Worm (Caenorhabditis elegans) whole organism, L3 larva: ENCODE data around the gene ZK430.5.
A peak's percentile ranks its signal among the peaks of the same experiment; 100 is the strongest.

Experiments
- R02D3.7 ChIP-seq: fragments of 150-350 bp; optimal IDR thresholded peaks from 2 replicates; lab custom pipeline; 2014; ENCODE audit warnings: missing biosample characterization, missing genetic modification characterization
- ZK546.5 ChIP-seq: sonication (generic microtip); optimal IDR thresholded peaks from 2 replicates; lab custom pipeline; 2017; ENCODE audit warnings: missing biosample characterization, missing genetic modification characterization
- aly-2 ChIP-seq: fragments of 150-350 bp; optimal IDR thresholded peaks from 2 replicates; lab custom pipeline; 2014; ENCODE audit warnings: missing biosample characterization, missing genetic modification characterization
- ama-1 ChIP-seq: fragments of 150-350 bp; optimal IDR thresholded peaks from 2 replicates; lab custom pipeline; 2018
- ceh-16 ChIP-seq: sonication (generic microtip); optimal IDR thresholded peaks from 2 replicates; lab custom pipeline; 2017; ENCODE audit warnings: missing biosample characterization, missing genetic modification characterization
- ceh-28 ChIP-seq: fragments of 150-350 bp; optimal IDR thresholded peaks from 2 replicates; lab custom pipeline; 2014; ENCODE audit warnings: missing biosample characterization, missing genetic modification reagents, missing genetic modification characterization
- ceh-82 ChIP-seq: fragments of 150-350 bp; optimal IDR thresholded peaks from 2 replicates; lab custom pipeline; 2014; ENCODE audit warnings: missing biosample characterization, missing genetic modification characterization
- daf-12 ChIP-seq: fragments of 150-350 bp; optimal IDR thresholded peaks from 2 replicates; lab custom pipeline; 2014; ENCODE audit warnings: missing biosample characterization, missing genetic modification reagents, missing genetic modification characterization
- egl-5 ChIP-seq: fragments of 150-350 bp; optimal IDR thresholded peaks from 2 replicates; lab custom pipeline; 2017; ENCODE audit warnings: missing biosample characterization, missing genetic modification reagents, missing genetic modification characterization, inconsistent platforms
- elt-1 ChIP-seq: fragments of 150-350 bp; optimal IDR thresholded peaks from 2 replicates; lab custom pipeline; 2014; ENCODE audit warnings: missing biosample characterization, missing genetic modification characterization
- elt-3 ChIP-seq, 3 experiments: fragments of 150-350 bp in 1 of 3; sonication (generic microtip) in 2 of 3; optimal IDR thresholded peaks; 2 replicates in 2 of 3; 4 replicates in 1 of 3; lab custom pipeline; 2014 to 2017; ENCODE audit warnings: missing biosample characterization in 3 of 3, missing genetic modification characterization in 3 of 3
- eor-1 ChIP-seq, 2 experiments: fragments of 150-350 bp; optimal IDR thresholded peaks; 2 replicates each; lab custom pipeline; 2014 to 2018; ENCODE audit warnings: missing biosample characterization in 2 of 2, missing genetic modification characterization in 2 of 2
- fkh-10 ChIP-seq: sonication (generic microtip); optimal IDR thresholded peaks from 2 replicates; lab custom pipeline; 2017; ENCODE audit warnings: missing biosample characterization, missing genetic modification reagents, missing genetic modification characterization
- fkh-2 ChIP-seq: fragments of 150-350 bp; optimal IDR thresholded peaks from 2 replicates; lab custom pipeline; 2014; ENCODE audit warnings: missing biosample characterization, missing genetic modification reagents, missing genetic modification characterization
- hmg-11 ChIP-seq: sonication (generic microtip); optimal IDR thresholded peaks from 2 replicates; lab custom pipeline; 2016; ENCODE audit warnings: missing genetic modification characterization, missing compliant biosample characterization
- jun-1 ChIP-seq: fragments of 150-350 bp; optimal IDR thresholded peaks from 2 replicates; lab custom pipeline; 2014; ENCODE audit warnings: missing biosample characterization, missing genetic modification reagents, missing genetic modification characterization
- lin-15B ChIP-seq: fragments of 150-350 bp; optimal IDR thresholded peaks from 2 replicates; lab custom pipeline; 2014; ENCODE audit warnings: missing biosample characterization, missing genetic modification characterization
- lin-39 ChIP-seq: fragments of 150-350 bp; optimal IDR thresholded peaks from 2 replicates; lab custom pipeline; 2018; ENCODE audit warnings: missing biosample characterization, missing genetic modification reagents, missing genetic modification characterization
- lsy-12 ChIP-seq: sonication (generic microtip); optimal IDR thresholded peaks from 2 replicates; lab custom pipeline; 2016; ENCODE audit warnings: mild to moderate bottlenecking, missing genetic modification characterization, missing compliant biosample characterization
- mml-1 ChIP-seq: fragments of 150-350 bp; sonication (generic microtip); optimal IDR thresholded peaks from 3 replicates; lab custom pipeline; 2014; ENCODE audit warnings: missing biosample characterization, missing genetic modification characterization
- nhr-11 ChIP-seq: fragments of 150-350 bp; optimal IDR thresholded peaks from 2 replicates; lab custom pipeline; 2014; ENCODE audit warnings: missing biosample characterization, missing genetic modification characterization
- nhr-12 ChIP-seq: fragments of 150-350 bp; optimal IDR thresholded peaks from 2 replicates; lab custom pipeline; 2014; ENCODE audit warnings: missing biosample characterization, missing genetic modification characterization
- nhr-23 ChIP-seq: fragments of 150-350 bp; optimal IDR thresholded peaks from 2 replicates; lab custom pipeline; 2014; ENCODE audit warnings: missing biosample characterization, missing genetic modification reagents, missing genetic modification characterization
- nhr-237 ChIP-seq: fragments of 150-350 bp; optimal IDR thresholded peaks from 2 replicates; lab custom pipeline; 2014; ENCODE audit warnings: missing biosample characterization, missing genetic modification characterization
- nhr-25 ChIP-seq: sonication (generic microtip); optimal IDR thresholded peaks from 2 replicates; lab custom pipeline; 2017; ENCODE audit warnings: missing biosample characterization, missing genetic modification characterization
- nhr-28 ChIP-seq: fragments of 150-350 bp; optimal IDR thresholded peaks from 2 replicates; lab custom pipeline; 2014; ENCODE audit warnings: missing biosample characterization, missing genetic modification characterization
- nhr-43 ChIP-seq: sonication (generic microtip); optimal IDR thresholded peaks from 2 replicates; lab custom pipeline; 2016; ENCODE audit warnings: mild to moderate bottlenecking, missing genetic modification characterization, missing compliant biosample characterization; ENCODE audit not compliant: poor library complexity, severe bottlenecking
- nhr-67 ChIP-seq: fragments of 150-350 bp; optimal IDR thresholded peaks from 2 replicates; lab custom pipeline; 2014; ENCODE audit warnings: missing biosample characterization, missing genetic modification characterization
- nhr-76 ChIP-seq: fragments of 150-350 bp; sonication (generic microtip); optimal IDR thresholded peaks from 5 replicates; lab custom pipeline; 2014; ENCODE audit warnings: missing biosample characterization, missing genetic modification characterization
- nhr-77 ChIP-seq: fragments of 150-350 bp; optimal IDR thresholded peaks from 2 replicates; lab custom pipeline; 2014; ENCODE audit warnings: missing biosample characterization, missing genetic modification characterization
- pha-4 ChIP-seq: fragments of 150-350 bp; optimal IDR thresholded peaks from 2 replicates; lab custom pipeline; 2014; ENCODE audit warnings: missing biosample characterization, missing genetic modification reagents, missing genetic modification characterization
- pqm-1 ChIP-seq: fragments of 150-350 bp; optimal IDR thresholded peaks from 2 replicates; lab custom pipeline; 2017; ENCODE audit warnings: missing biosample characterization, missing genetic modification characterization, inconsistent platforms
- skn-1 ChIP-seq: fragments of 150-350 bp; optimal IDR thresholded peaks from 2 replicates; lab custom pipeline; 2014; ENCODE audit warnings: missing biosample characterization, missing genetic modification characterization
- snpc-4 ChIP-seq: fragments of 150-350 bp; optimal IDR thresholded peaks from 2 replicates; lab custom pipeline; 2014; ENCODE audit warnings: missing biosample characterization, missing genetic modification characterization
- tbx-2 ChIP-seq: sonication (generic microtip); optimal IDR thresholded peaks from 2 replicates; lab custom pipeline; 2016; ENCODE audit warnings: mild to moderate bottlenecking, missing genetic modification characterization, missing compliant biosample characterization
- unc-62 ChIP-seq: fragments of 150-350 bp; sonication (generic microtip); optimal IDR thresholded peaks from 4 replicates; lab custom pipeline; 2014; ENCODE audit warnings: missing biosample characterization, missing genetic modification reagents, missing genetic modification characterization
- zag-1 ChIP-seq: fragments of 150-350 bp; optimal IDR thresholded peaks from 2 replicates; lab custom pipeline; 2014; ENCODE audit warnings: missing biosample characterization, missing genetic modification characterization
- ztf-11 ChIP-seq: fragments of 150-350 bp; optimal IDR thresholded peaks from 2 replicates; lab custom pipeline; 2014; ENCODE audit warnings: missing biosample characterization, missing genetic modification characterization
- ztf-4 ChIP-seq: fragments of 150-350 bp; optimal IDR thresholded peaks from 2 replicates; lab custom pipeline; 2014; ENCODE audit warnings: missing biosample characterization, missing genetic modification characterization

The ZK430.5 gene

ce11 chrII:4405358-4405757, at the start of gene ZK430.5:
TSS of gene ZK430.5 (plus strand) at chrII:4405658.
- TF ChIP-seq elt-1 (tag; lab: Kevin White, UChicago), result no peak
- no peak for TF ChIP-seq ZK546.5 (tag; lab: Kevin White, UChicago)
- no peak for TF ChIP-seq nhr-43 (tag; lab: Kevin White, UChicago)
- TF ChIP-seq ama-1 (lab: Kevin White, UChicago), result no peak
- TF ChIP-seq ztf-4, result no peak
- TF ChIP-seq snpc-4 (tag; lab: Kevin White, UChicago), result no peak
- no peak for TF ChIP-seq lsy-12 (tag; lab: Kevin White, UChicago)
- TF ChIP-seq nhr-28, result no peak
- no peak for TF ChIP-seq ceh-82 (tag; lab: Kevin White, UChicago)
- TF ChIP-seq aly-2 (tag; lab: Kevin White, UChicago), result no peak
- TF ChIP-seq mml-1, result no peak
- TF ChIP-seq nhr-67 (tag; lab: Kevin White, UChicago), result no peak

ce11 chrII:4358765-4359164, 46.7 kb upstream of the ZK430.5 start, which contains the start of gene lat-2:
TSS of gene lat-2 (plus strand) at chrII:4359065.
- TF ChIP-seq fkh-2 (tag; lab: Kevin White, UChicago) (no peak), ztf-11 (tag; lab: Kevin White, UChicago) (no peak), nhr-11 (tag; lab: Kevin White, UChicago) (no peak), tbx-2 (tag; lab: Kevin White, UChicago) (no peak), lin-15B (tag; lab: Kevin White, UChicago) (no peak), lin-39 (tag; lab: Kevin White, UChicago) (no peak), nhr-237 (tag; lab: Kevin White, UChicago) (no peak), ZK546.5 (tag; lab: Kevin White, UChicago) (no peak), ceh-16 (tag; lab: Kevin White, UChicago) (no peak), lsy-12 (tag; lab: Kevin White, UChicago) (no peak), nhr-25 (no peak), aly-2 (tag; lab: Kevin White, UChicago) (no peak), nhr-76 (tag; lab: Kevin White, UChicago) (no peak), nhr-28 (no peak)

- TF ChIP-seq pha-4, result no peak
- TF ChIP-seq nhr-237 (tag; lab: Kevin White, UChicago), result no peak
- TF ChIP-seq lin-15B (tag; lab: Kevin White, UChicago), result no peak
- TF ChIP-seq zag-1 (tag; lab: Kevin White, UChicago), result no peak
- no peak for TF ChIP-seq daf-12
- TF ChIP-seq nhr-12 (tag; lab: Kevin White, UChicago), result no peak
- no peak for TF ChIP-seq nhr-43 (tag; lab: Kevin White, UChicago)
- no peak for TF ChIP-seq hmg-11 (tag; lab: Kevin White, UChicago)
- no peak for TF ChIP-seq nhr-28
- TF ChIP-seq snpc-4 (tag; lab: Kevin White, UChicago), result no peak
- no peak for TF ChIP-seq nhr-77 (tag; lab: Kevin White, UChicago)
- no peak for TF ChIP-seq skn-1 (tag; lab: Kevin White, UChicago)
- TF ChIP-seq egl-5, result no peak
- TF ChIP-seq eor-1 (tag; optimal IDR thresholded peaks at IDR 0.05; lab: Kevin White, UChicago), result no peak
- no peak for TF ChIP-seq pqm-1
- no peak for TF ChIP-seq nhr-23 (tag; lab: Kevin White, UChicago)
- no peak for TF ChIP-seq mml-1
- no peak for TF ChIP-seq ceh-16 (tag; lab: Kevin White, UChicago)
These were observed 46.2 kb upstream of the ZK430.5 start for ce11 chrII:4359219-4359618.

- TF ChIP-seq pha-4 (peak; percentile 41), elt-1 (tag; lab: Kevin White, UChicago) (no peak), jun-1 (tag; lab: Kevin White, UChicago) (no peak), nhr-25 (peak; percentile 54), pqm-1 (no peak), nhr-76 (tag; lab: Kevin White, UChicago) (no peak), ztf-11 (tag; lab: Kevin White, UChicago) (no peak), ama-1 (lab: Kevin White, UChicago) (no peak), nhr-77 (tag; lab: Kevin White, UChicago) (no peak), eor-1 (tag; optimal IDR thresholded peaks at IDR 0.05; lab: Kevin White, UChicago) (no peak)
These were observed 43.4 kb upstream of the ZK430.5 start for ce11 chrII:4362088-4362487.

ce11 chrII:4367923-4368322, 37.5 kb upstream of the ZK430.5 start, which contains the start of gene try-9:
TSS of gene try-9 (plus strand) at chrII:4368223.
- TF ChIP-seq ceh-28 (tag; lab: Kevin White, UChicago) (no peak), elt-3 (tag; optimal IDR thresholded peaks at IDR 0.05; lab: Kevin White, UChicago) (no peak), elt-1 (tag; lab: Kevin White, UChicago) (no peak), tbx-2 (tag; lab: Kevin White, UChicago) (no peak), nhr-76 (tag; lab: Kevin White, UChicago) (no peak), pqm-1 (no peak), unc-62 (no peak), R02D3.7 (tag; lab: Kevin White, UChicago) (no peak), nhr-77 (tag; lab: Kevin White, UChicago) (no peak), aly-2 (tag; lab: Kevin White, UChicago) (no peak), ztf-4 (no peak), nhr-23 (tag; lab: Kevin White, UChicago) (no peak), fkh-10 (GFP tag; lab: Kevin White, UChicago) (no peak), hmg-11 (tag; lab: Kevin White, UChicago) (no peak)
